Worm (Caenorhabditis elegans) whole organism, L1 larva: ENCODE measurements around the gene T13G4.4.

ENCODE experiments used
- efl-3 ChIP-seq: fragments of 200-800 bp; sonication (Bioruptor generic); optimal IDR thresholded peaks from 2 replicates; lab custom pipeline; 2018; ENCODE audit warnings: mild to moderate bottlenecking, missing genetic modification characterization, missing compliant biosample characterization
- lin-13 ChIP-seq: fragments of 150-350 bp; optimal IDR thresholded peaks from 2 replicates; lab custom pipeline; 2014; ENCODE audit warnings: missing biosample characterization, missing genetic modification reagents, missing genetic modification characterization
- nhr-76 ChIP-seq: sonication (generic microtip); optimal IDR thresholded peaks from 2 replicates; lab custom pipeline; 2017; ENCODE audit warnings: missing biosample characterization, missing genetic modification characterization
- sox-4 ChIP-seq: sonication (generic microtip); optimal IDR thresholded peaks from 2 replicates; lab custom pipeline; 2016; ENCODE audit warnings: missing genetic modification characterization, missing compliant biosample characterization
- unc-86 ChIP-seq: sonication (generic microtip); optimal IDR thresholded peaks from 2 replicates; lab custom pipeline; 2016; ENCODE audit warnings: missing genetic modification characterization, missing compliant biosample characterization

- TF ChIP-seq nhr-76 (tag; lab: Kevin White, UChicago) (no peak), efl-3 (GFP tag; lab: Kevin White, UChicago) (no peak), unc-86 (tag; lab: Kevin White, UChicago) (no peak), sox-4 (tag; lab: Kevin White, UChicago) (no peak), lin-13 (GFP tag; lab: Kevin White, UChicago) (no peak)
These were observed 27.0 kb upstream of the T13G4.4 start for ce11 chrX:1218457-1218856.
